Worm (Caenorhabditis elegans): Measurements from ENCODE around the gene Y82E9BR.6.

DNA sequence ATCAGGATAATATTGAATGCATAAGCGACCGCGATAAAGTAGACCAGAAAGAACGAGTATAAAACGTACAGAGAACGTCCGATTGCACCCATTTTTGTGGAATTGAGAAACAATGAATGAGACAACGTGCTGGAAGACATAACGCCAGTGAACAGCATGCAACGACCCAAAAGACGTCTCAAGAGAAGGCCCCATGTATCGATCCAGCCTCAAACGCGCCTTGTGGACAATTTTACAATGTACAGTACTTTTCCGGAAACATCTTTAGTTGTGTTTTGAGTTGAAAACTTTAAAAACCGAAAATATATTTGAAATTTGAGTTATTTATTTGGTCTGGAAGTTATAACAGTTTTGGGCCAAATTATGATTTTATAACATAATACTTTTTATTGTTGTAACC, 30.3 kb upstream of the Y82E9BR.6 start, which contains the start of gene Y82E9BL.3:
- TF ChIP-seq pqm-1 (tag; optimal IDR thresholded peaks at IDR 0.05) (no peak), ama-1 (optimal IDR thresholded peaks at IDR 0.05) (no peak), lsy-2 (tag; optimal IDR thresholded peaks at IDR 0.05) (no peak), nhr-237 (tag; optimal IDR thresholded peaks at IDR 0.05) (no peak), nhr-90 (tag; optimal IDR thresholded peaks at IDR 0.05; ENCODE audit: poor library complexity) (no peak), snpc-4 (tag; optimal IDR thresholded peaks at IDR 0.05) (no peak), nhr-76 (tag; optimal IDR thresholded peaks at IDR 0.05) (no peak)
